Worm (Caenorhabditis elegans): ENCODE measurements around the gene pat-6.

ce11 chrIV:231673-232072 is 32.4 kb downstream of the pat-6 start, which contains the start of gene gtf-2H1:
- TF ChIP-seq W03F9.2 (tag; optimal IDR thresholded peaks at IDR 0.05) (no peak), him-1 (tag; optimal IDR thresholded peaks at IDR 0.05) (no peak), dao-5 (tag; optimal IDR thresholded peaks at IDR 0.05) (no peak)
